Worm (Caenorhabditis elegans) whole organism, late embryonic: Measurements from ENCODE around the gene kqt-2.
A peak's percentile ranks its signal among the peaks of the same experiment; 100 is the strongest.

Source experiments
- ceh-2 ChIP-seq: sonication (generic microtip); optimal IDR thresholded peaks from 2 replicates; lab custom pipeline; 2016; ENCODE audit warnings: missing genotype, missing genetic modification characterization, missing compliant biosample characterization
- ceh-6 ChIP-seq: fragments of 200-800 bp; sonication (Bioruptor generic); optimal IDR thresholded peaks from 2 replicates; lab custom pipeline; 2018; ENCODE audit warnings: mild to moderate bottlenecking, missing genetic modification characterization, missing compliant biosample characterization
- ceh-9 ChIP-seq: sonication (generic microtip); optimal IDR thresholded peaks from 2 replicates; lab custom pipeline; 2016; ENCODE audit warnings: mild to moderate bottlenecking, missing genetic modification characterization, inconsistent platforms, missing compliant biosample characterization
- dve-1 ChIP-seq: sonication (generic microtip); optimal IDR thresholded peaks from 2 replicates; lab custom pipeline; 2017; ENCODE audit warnings: antibody characterized with exemption, mild to moderate bottlenecking, missing genetic modification characterization, missing compliant biosample characterization
- eyg-1 ChIP-seq: sonication (generic microtip); optimal IDR thresholded peaks from 2 replicates; lab custom pipeline; 2016; ENCODE audit warnings: missing genotype, missing genetic modification characterization, missing compliant biosample characterization
- mec-3 ChIP-seq: sonication (generic microtip); optimal IDR thresholded peaks from 2 replicates; lab custom pipeline; 2016; ENCODE audit warnings: borderline replicate concordance, missing genetic modification characterization, missing compliant biosample characterization
- nfya-1 ChIP-seq: sonication (generic microtip); optimal IDR thresholded peaks from 2 replicates; lab custom pipeline; 2017; ENCODE audit warnings: missing genetic modification characterization, mild to moderate bottlenecking, missing compliant biosample characterization, antibody characterized with exemption, moderate library complexity
- pha-2 ChIP-seq: sonication (generic microtip); optimal IDR thresholded peaks from 2 replicates; lab custom pipeline; 2017; ENCODE audit warnings: mild to moderate bottlenecking, missing genetic modification characterization, missing compliant biosample characterization
- rnt-1 ChIP-seq: sonication (generic microtip); optimal IDR thresholded peaks from 2 replicates; lab custom pipeline; 2016; ENCODE audit warnings: missing genetic modification characterization, missing compliant biosample characterization
- tbx-2 ChIP-seq: sonication (generic microtip); optimal IDR thresholded peaks from 2 replicates; lab custom pipeline; 2016; ENCODE audit warnings: missing genetic modification characterization, missing compliant biosample characterization

DNA sequence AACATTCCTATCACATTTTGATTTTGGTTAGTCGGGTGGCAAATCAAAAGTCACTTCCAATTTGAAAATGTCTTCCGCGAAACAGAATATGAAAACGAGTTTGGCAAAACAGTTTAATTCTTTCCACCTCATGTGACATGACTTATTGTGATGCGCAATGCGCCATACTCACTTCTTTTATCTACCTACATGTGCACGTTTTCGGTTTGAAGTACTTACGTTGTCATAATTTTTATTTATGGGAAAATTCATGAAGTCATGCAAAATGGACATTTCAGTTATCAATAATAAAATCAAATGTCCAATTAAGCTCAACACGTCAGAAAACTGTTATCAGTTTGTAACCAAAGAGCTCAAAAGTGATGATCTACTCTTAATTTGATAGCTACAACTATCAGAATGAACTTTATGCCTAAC is 7.5 kb downstream of the kqt-2 start:
- TF ChIP-seq nfya-1 (tag; lab: Kevin White, UChicago) (no peak), ceh-6 (GFP tag; lab: Kevin White, UChicago) (no peak), ceh-2 (tag; lab: Kevin White, UChicago) (no peak), mec-3 (tag; lab: Kevin White, UChicago) (no peak), rnt-1 (tag; lab: Kevin White, UChicago) (no peak), dve-1 (tag; lab: Kevin White, UChicago) (peak; percentile 10), eyg-1 (tag; lab: Kevin White, UChicago) (no peak), tbx-2 (tag; lab: Kevin White, UChicago) (no peak), ceh-9 (tag; lab: Kevin White, UChicago) (no peak), pha-2 (tag; lab: Kevin White, UChicago) (no peak)
